Worm (Caenorhabditis elegans): ENCODE data around the gene C27A2.12.

ce11 chrII:5019389-5020108 lies 38.4 kb downstream of the C27A2.12 start:
- TF ChIP-seq sptf-1 (tag; optimal IDR thresholded peaks at IDR 0.05) (no peak), M03D4.4 (tag; optimal IDR thresholded peaks at IDR 0.05) (no peak), nhr-76 (tag; optimal IDR thresholded peaks at IDR 0.05) (no peak), elt-1 (tag; optimal IDR thresholded peaks at IDR 0.05; ENCODE audit: borderline replicate concordance, insufficient read depth) (no peak), ztf-11 (tag; optimal IDR thresholded peaks at IDR 0.05) (no peak), tbx-8 (GFP tag; optimal IDR thresholded peaks at IDR 0.05) (no peak), mep-1 (tag; optimal IDR thresholded peaks at IDR 0.05) (no peak), lsy-2 (tag; optimal IDR thresholded peaks at IDR 0.05) (no peak), cnd-1 (tag; optimal IDR thresholded peaks at IDR 0.05) (no peak), unc-39 (tag; optimal IDR thresholded peaks at IDR 0.05) (no peak), ces-1 (GFP tag; optimal IDR thresholded peaks at IDR 0.05) (no peak), sem-2 (GFP tag; optimal IDR thresholded peaks at IDR 0.05) (no peak)
